Worm (Caenorhabditis elegans) whole organism, young adult: ENCODE data around the gene twk-23.

Experiments used
- F10E7.11 ChIP-seq: sonication (generic microtip); optimal IDR thresholded peaks from 2 replicates; lab custom pipeline; 2017; ENCODE audit warnings: mild to moderate bottlenecking, missing genetic modification characterization, moderate library complexity, missing compliant biosample characterization
- F23B12.7 ChIP-seq: sonication (generic microtip); optimal IDR thresholded peaks from 2 replicates; lab custom pipeline; 2017; ENCODE audit warnings: missing genetic modification characterization, mild to moderate bottlenecking, missing compliant biosample characterization, antibody characterized with exemption, moderate library complexity; ENCODE audit not compliant: insufficient read depth
- F37B4.10 ChIP-seq: fragments of 200-800 bp; sonication (Bioruptor generic); IDR thresholded peaks from 2 replicates; pipeline ENCODE4 v1.3.6; 2022; ENCODE audit warnings: missing genetic modification characterization, missing compliant biosample characterization
- F52B5.7 ChIP-seq: sonication (generic microtip); optimal IDR thresholded peaks from 2 replicates; lab custom pipeline; 2016; ENCODE audit warnings: mild to moderate bottlenecking, missing genetic modification characterization, missing compliant biosample characterization
- F57C9.4 ChIP-seq: sonication (generic microtip); optimal IDR thresholded peaks from 2 replicates; lab custom pipeline; 2017; ENCODE audit warnings: mild to moderate bottlenecking, missing genetic modification characterization, missing compliant biosample characterization
- K11D2.4 ChIP-seq: fragments of 200-800 bp; sonication (Bioruptor generic); IDR thresholded peaks from 2 replicates; pipeline ENCODE4 v1.3.6; 2022; ENCODE audit warnings: missing genetic modification reagents, missing genetic modification characterization, missing compliant biosample characterization
- T07F8.4 ChIP-seq: sonication (generic microtip); optimal IDR thresholded peaks from 2 replicates; lab custom pipeline; 2016; ENCODE audit warnings: mild to moderate bottlenecking, missing genetic modification characterization, moderate library complexity, missing compliant biosample characterization
- Y53F4B.3 ChIP-seq: fragments of 200-800 bp; sonication (Bioruptor generic); IDR thresholded peaks from 2 replicates; pipeline ENCODE4 v1.3.6; 2022; ENCODE audit warnings: missing genetic modification reagents, missing genetic modification characterization, missing compliant biosample characterization
- Y56A3A.18 ChIP-seq: fragments of 200-800 bp; sonication (Bioruptor generic); IDR thresholded peaks from 2 replicates; pipeline ENCODE4 v1.3.6; 2022; ENCODE audit warnings: missing genetic modification reagents, missing genetic modification characterization, missing compliant biosample characterization
- ama-1 ChIP-seq, 3 experiments: fragments of 150-350 bp in 1 of 3; sonication (generic microtip) in 2 of 3; optimal IDR thresholded peaks; 2 replicates each; lab custom pipeline; 2014 to 2018; ENCODE audit warnings: missing biosample characterization in 2 of 3, missing genetic modification characterization in 2 of 3, missing genetic modification reagents in 2 of 3
- aptf-2 ChIP-seq: fragments of 200-800 bp; sonication (Bioruptor generic); conservative IDR thresholded peaks from 2 replicates; pipeline ENCODE4 v1.3.6; 2022; ENCODE audit warnings: missing genetic modification reagents, missing genetic modification characterization, missing compliant biosample characterization
- ceh-58 ChIP-seq: fragments of 200-800 bp; sonication (Bioruptor generic); IDR thresholded peaks from 2 replicates; pipeline ENCODE4 v1.3.6; 2022; ENCODE audit warnings: missing genetic modification characterization, missing compliant biosample characterization
- ceh-91 ChIP-seq: fragments of 200-800 bp; sonication (Bioruptor generic); IDR thresholded peaks from 2 replicates; pipeline ENCODE4 v1.3.6; 2022; ENCODE audit warnings: missing genetic modification reagents, missing genetic modification characterization, missing compliant biosample characterization
- egl-18 ChIP-seq: fragments of 200-800 bp; sonication (Bioruptor generic); IDR thresholded peaks from 2 replicates; pipeline ENCODE4 v1.3.6; 2022; ENCODE audit warnings: missing genetic modification reagents, missing genetic modification characterization, missing compliant biosample characterization
- gei-17 ChIP-seq: fragments of 200-800 bp; sonication (Bioruptor generic); optimal IDR thresholded peaks from 2 replicates; lab custom pipeline; 2018; ENCODE audit warnings: mild to moderate bottlenecking, missing genetic modification characterization, missing compliant biosample characterization
- let-526 ChIP-seq: fragments of 200-800 bp; sonication (Bioruptor generic); IDR thresholded peaks from 2 replicates; pipeline ENCODE4 v1.3.6; 2022; ENCODE audit warnings: missing genetic modification reagents, missing genetic modification characterization, missing compliant biosample characterization
- lin-26 ChIP-seq: fragments of 200-800 bp; sonication (Bioruptor generic); IDR thresholded peaks from 2 replicates; pipeline ENCODE4 v1.3.6; 2022; ENCODE audit warnings: missing genetic modification reagents, missing genetic modification characterization, missing compliant biosample characterization
- lin-35 ChIP-seq, 3 experiments: fragments of 150-350 bp in 2 of 3; sonication (generic microtip) in 1 of 3; optimal IDR thresholded peaks; 2 replicates each; lab custom pipeline; 2014 to 2018; ENCODE audit warnings: missing biosample characterization in 3 of 3, missing genetic modification characterization in 3 of 3, missing genetic modification reagents in 3 of 3
- lin-54 ChIP-seq: fragments of 200-800 bp; sonication (Bioruptor generic); optimal IDR thresholded peaks from 2 replicates; lab custom pipeline; 2018; ENCODE audit warnings: mild to moderate bottlenecking, missing genetic modification characterization, missing compliant biosample characterization
- mcd-1 ChIP-seq: fragments of 200-800 bp; sonication (Bioruptor generic); IDR thresholded peaks from 2 replicates; pipeline ENCODE4 v1.3.6; 2022; ENCODE audit warnings: missing genetic modification reagents, missing genetic modification characterization, missing compliant biosample characterization
- mes-4 ChIP-seq: sonication (generic microtip); optimal IDR thresholded peaks from 2 replicates; lab custom pipeline; 2016; ENCODE audit warnings: missing genotype, missing genetic modification characterization, missing compliant biosample characterization
- nfya-1 ChIP-seq: sonication (generic microtip); optimal IDR thresholded peaks from 2 replicates; lab custom pipeline; 2017; ENCODE audit warnings: antibody characterized with exemption, missing compliant biosample characterization, missing genetic modification characterization, borderline replicate concordance; ENCODE audit not compliant: insufficient read depth
- nhr-179 ChIP-seq: sonication (generic microtip); optimal IDR thresholded peaks from 2 replicates; lab custom pipeline; 2016; ENCODE audit warnings: mild to moderate bottlenecking, missing genetic modification characterization, missing compliant biosample characterization
- nhr-80 ChIP-seq: sonication (generic microtip); optimal IDR thresholded peaks from 2 replicates; lab custom pipeline; 2016; ENCODE audit warnings: missing genetic modification characterization, missing compliant biosample characterization
- rcor-1 ChIP-seq: fragments of 200-800 bp; sonication (Bioruptor generic); IDR thresholded peaks from 2 replicates; pipeline ENCODE4 v1.3.6; 2022; ENCODE audit warnings: missing genetic modification reagents, missing genetic modification characterization, missing compliant biosample characterization
- rpc-1 ChIP-seq, 2 experiments: fragments of 150-350 bp in 1 of 2; sonication (generic microtip) in 1 of 2; optimal IDR thresholded peaks; 2 replicates each; lab custom pipeline; 2014 to 2018; ENCODE audit warnings: missing biosample characterization in 1 of 2, missing genetic modification characterization in 1 of 2, missing genetic modification reagents in 1 of 2, missing genotype in 1 of 2
- snpc-1.1 ChIP-seq: sonication (generic microtip); optimal IDR thresholded peaks from 2 replicates; lab custom pipeline; 2017; ENCODE audit warnings: missing genetic modification characterization, mild to moderate bottlenecking, missing compliant biosample characterization, antibody characterized with exemption, moderate library complexity, missing genotype, missing genetic modification reagents; ENCODE audit not compliant: insufficient read depth
- snpc-3.4 ChIP-seq: sonication (generic microtip); optimal IDR thresholded peaks from 2 replicates; lab custom pipeline; 2017; ENCODE audit warnings: missing genetic modification characterization, mild to moderate bottlenecking, missing compliant biosample characterization, antibody characterized with exemption, moderate library complexity, missing genotype, missing genetic modification reagents
- tbp1 ChIP-seq: fragments of 200-800 bp; sonication (Bioruptor generic); optimal IDR thresholded peaks from 2 replicates; lab custom pipeline; 2018; ENCODE audit warnings: mild to moderate bottlenecking, missing genetic modification characterization, missing compliant biosample characterization
- tbx-9 ChIP-seq: sonication (generic microtip); optimal IDR thresholded peaks from 2 replicates; lab custom pipeline; 2016; ENCODE audit warnings: borderline replicate concordance, missing genetic modification characterization, inconsistent platforms, missing compliant biosample characterization
- zim-3 ChIP-seq: sonication (generic microtip); optimal IDR thresholded peaks from 2 replicates; lab custom pipeline; 2017; ENCODE audit warnings: mild to moderate bottlenecking, missing genetic modification characterization, moderate library complexity, missing compliant biosample characterization
- ztf-22 ChIP-seq: fragments of 200-800 bp; sonication (Bioruptor generic); optimal IDR thresholded peaks from 2 replicates; lab custom pipeline; 2018; ENCODE audit warnings: mild to moderate bottlenecking, missing genetic modification characterization, moderate library complexity, missing compliant biosample characterization

The twk-23 gene

ce11 chrX:13855928-13856327 lies 32.5 kb upstream of the twk-23 start:
- TF ChIP-seq egl-18 (GFP tag; lab: Robert Waterston, UW) (no peak), Y53F4B.3 (GFP tag; lab: Robert Waterston, UW) (no peak), F57C9.4 (tag; lab: Kevin White, UChicago) (no peak), ama-1 (optimal IDR thresholded peaks at IDR 0.05; lab: Kevin White, UChicago) (no peak), ama-1 (GFP tag; optimal IDR thresholded peaks at IDR 0.05; lab: Kevin White, UChicago) (no peak), gei-17 (GFP tag; lab: Kevin White, UChicago) (no peak), let-526 (GFP tag; lab: Robert Waterston, UW) (no peak), lin-54 (GFP tag; lab: Kevin White, UChicago) (no peak), tbp1 (GFP tag; lab: Kevin White, UChicago) (no peak), zim-3 (tag; lab: Kevin White, UChicago) (no peak), ztf-22 (GFP tag; lab: Kevin White, UChicago) (no peak), lin-26 (GFP tag; lab: Robert Waterston, UW) (no peak)

- TF ChIP-seq snpc-3.4 (tag; lab: Kevin White, UChicago): no peak
- no peak for TF ChIP-seq ceh-91 (GFP tag; lab: Robert Waterston, UW)
- TF ChIP-seq Y56A3A.18 (GFP tag; lab: Robert Waterston, UW): no peak
- no peak for TF ChIP-seq F37B4.10 (GFP tag; lab: Robert Waterston, UW)
- TF ChIP-seq K11D2.4 (GFP tag; lab: Robert Waterston, UW): no peak
- no peak for TF ChIP-seq nhr-179
- TF ChIP-seq aptf-2 (GFP tag; lab: Robert Waterston, UW): no peak
- TF ChIP-seq rcor-1 (GFP tag; lab: Robert Waterston, UW): no peak
- no peak for TF ChIP-seq rpc-1 (optimal IDR thresholded peaks at IDR 0.05; lab: Kevin White, UChicago)
- no peak for TF ChIP-seq rpc-1 (tag; optimal IDR thresholded peaks at IDR 0.05; lab: Kevin White, UChicago)
- TF ChIP-seq lin-26 (GFP tag; lab: Robert Waterston, UW): no peak
- no peak for TF ChIP-seq mcd-1 (GFP tag; lab: Robert Waterston, UW)
- no peak for TF ChIP-seq ceh-58
- no peak for TF ChIP-seq mes-4 (tag; lab: Kevin White, UChicago)
Measured at ce11 chrX:13852606-13853005, 29.2 kb upstream of the twk-23 start, which contains the start of gene mct-3. Gene mct-3, plus strand, starts transcription at chrX:13852906.

ce11 chrX:13851590-13851989 lies 28.2 kb upstream of the twk-23 start:
- TF ChIP-seq F57C9.4 (tag; lab: Kevin White, UChicago): no peak
- TF ChIP-seq nfya-1 (tag; lab: Kevin White, UChicago): no peak
- no peak for TF ChIP-seq tbx-9 (tag; lab: Kevin White, UChicago)
- TF ChIP-seq F52B5.7 (tag; lab: Kevin White, UChicago): no peak
- TF ChIP-seq F10E7.11 (tag; lab: Kevin White, UChicago): no peak
- TF ChIP-seq snpc-1.1 (tag; lab: Kevin White, UChicago): no peak
- no peak for TF ChIP-seq egl-18 (GFP tag; lab: Robert Waterston, UW)
- TF ChIP-seq T07F8.4 (tag; lab: Kevin White, UChicago): no peak

ce11 chrX:13850359-13850758 lies 27.0 kb upstream of the twk-23 start:
- TF ChIP-seq nhr-80 (tag; lab: Kevin White, UChicago) (peak; percentile 65), lin-35 (GFP tag; optimal IDR thresholded peaks at IDR 0.05; lab: Kevin White, UChicago) (no peak)

ce11 chrX:13846024-13846423 lies 22.6 kb upstream of the twk-23 start:
- TF ChIP-seq F10E7.11 (tag; lab: Kevin White, UChicago): no peak
- TF ChIP-seq lin-26 (GFP tag; lab: Robert Waterston, UW): no peak
- no peak for TF ChIP-seq F23B12.7
- TF ChIP-seq, all 124 proteins: peak for 0
